Worm (Caenorhabditis elegans): ENCODE data around the gene clec-21.

DNA sequence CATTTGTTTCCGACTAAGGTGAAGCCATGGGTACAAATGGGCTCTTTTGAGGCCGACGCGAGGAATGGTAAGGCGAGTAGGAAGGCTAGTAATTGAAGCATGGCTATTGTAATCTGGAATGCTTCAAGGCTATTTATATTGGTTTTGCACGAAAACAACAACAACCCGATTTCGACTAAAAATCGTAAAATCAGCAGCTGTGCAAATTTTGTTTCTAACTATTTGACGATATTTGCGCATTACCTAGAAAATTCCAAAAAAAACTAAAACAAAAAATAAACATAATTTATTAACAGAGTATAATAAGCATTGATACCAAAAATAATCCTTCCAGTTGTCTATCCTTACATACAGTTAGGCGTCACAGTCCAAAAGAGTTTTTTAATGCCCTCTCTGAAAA, 11.1 kb upstream of the clec-21 start, which contains the start of gene clec-20:
- TF ChIP-seq pha-2 (tag; optimal IDR thresholded peaks at IDR 0.05) (no peak), ets-4 (tag; optimal IDR thresholded peaks at IDR 0.05) (no peak), rnt-1 (tag; optimal IDR thresholded peaks at IDR 0.05) (no peak), nfya-1 (tag; optimal IDR thresholded peaks at IDR 0.05) (no peak), K09A11.1 (tag; optimal IDR thresholded peaks at IDR 0.05; ENCODE audit: insufficient read depth) (no peak)

All from whole organism, late embryonic.